Worm (Caenorhabditis elegans) whole organism, L2 larva: Measurements from ENCODE around the gene R148.8.

Source experiments
- crh-2 ChIP-seq: sonication (generic microtip); optimal IDR thresholded peaks from 2 replicates; lab custom pipeline; 2017; ENCODE audit warnings: missing biosample characterization, missing genetic modification characterization
- nhr-11 ChIP-seq: fragments of 150-350 bp; optimal IDR thresholded peaks from 2 replicates; lab custom pipeline; 2014; ENCODE audit warnings: missing biosample characterization, missing genetic modification characterization

DNA sequence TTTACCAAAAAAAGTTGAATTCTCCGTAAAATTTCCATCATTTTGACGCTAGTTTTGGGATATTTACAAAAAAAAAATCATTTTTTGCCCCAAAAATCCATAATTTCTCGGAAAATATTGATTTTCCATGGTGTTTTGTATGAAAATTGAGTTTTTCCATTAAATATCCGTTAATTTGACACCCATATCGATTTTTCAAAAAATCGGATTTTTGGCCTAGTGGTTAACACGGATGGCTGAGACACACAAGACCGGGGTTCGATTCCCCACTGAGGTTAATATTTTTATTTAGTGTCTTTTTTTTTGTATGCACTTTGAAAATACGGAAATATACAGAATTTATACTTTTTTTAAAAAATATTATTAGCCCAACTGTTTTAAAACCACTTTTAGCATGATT, 6.1 kb upstream of the R148.8 start:
- TF ChIP-seq crh-2 (tag; lab: Kevin White, UChicago) (no peak), nhr-11 (no peak)
